Worm (Caenorhabditis elegans) whole organism, L1 larva: ENCODE data around the gene lin-8.

Source experiments
- lsy-2 ChIP-seq, 2 experiments: fragments of 150-350 bp; optimal IDR thresholded peaks; 2 replicates each; lab custom pipeline; 2014; ENCODE audit warnings: missing biosample characterization in 2 of 2, missing genetic modification characterization in 2 of 2
- nhr-84 ChIP-seq: sonication (generic microtip); optimal IDR thresholded peaks from 2 replicates; lab custom pipeline; 2017; ENCODE audit warnings: missing biosample characterization, missing genetic modification characterization
- sup-37 ChIP-seq: fragments of 200-800 bp; sonication (Bioruptor generic); optimal IDR thresholded peaks from 2 replicates; lab custom pipeline; 2018; ENCODE audit warnings: mild to moderate bottlenecking, missing genetic modification characterization, missing compliant biosample characterization

lin-8 gene

DNA sequence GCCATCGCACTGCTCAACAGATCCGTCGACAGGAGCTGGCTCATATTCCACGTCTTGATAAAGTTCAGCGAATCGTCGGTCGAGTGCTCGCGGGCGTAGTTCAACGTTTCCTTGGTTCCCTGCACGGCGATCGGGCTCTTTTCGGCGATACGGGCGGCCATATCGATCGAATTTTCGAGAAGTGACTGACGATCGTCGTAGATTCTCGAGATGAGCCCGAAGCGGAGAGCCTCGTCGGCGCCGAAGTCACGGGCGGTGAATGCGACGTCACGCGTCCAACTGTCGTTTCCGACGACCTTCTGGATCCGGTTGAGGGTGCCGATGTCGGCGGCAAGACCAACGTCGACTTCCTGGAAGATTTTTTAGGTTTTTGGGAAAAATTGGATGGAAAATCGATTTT is 52.9 kb downstream of the lin-8 start (continued):
- TF ChIP-seq sup-37 (no peak), nhr-84 (no peak), lsy-2 (tag; optimal IDR thresholded peaks at IDR 0.05; lab: Kevin White, UChicago) (no peak)
- TF ChIP-seq, all 84 proteins: peak for 0
